Fruit fly (Drosophila melanogaster) whole organism, prepupa: ENCODE measurements around the gene BTBD9.

Experiments used
- Blimp-1 ChIP-seq: fragments of 200-800 bp; sonication (Bioruptor generic); optimal IDR thresholded peaks from 3 replicates; lab custom pipeline; 2017; ENCODE audit warnings: missing biosample characterization, missing genetic modification characterization, mild to moderate bottlenecking, moderate library complexity, missing genetic modification reagents
- CG10631 ChIP-seq: fragments of 200-800 bp; sonication (Bioruptor generic); optimal IDR thresholded peaks from 2 replicates; lab custom pipeline; 2016; ENCODE audit warnings: missing biosample characterization, missing genetic modification characterization
- CG11294 ChIP-seq: fragments of 200-800 bp; sonication (Bioruptor generic); IDR thresholded peaks from 2 replicates; pipeline ENCODE4 v1.3.6; 2022; ENCODE audit warnings: missing biosample characterization, missing genetic modification characterization
- CG11762 ChIP-seq: fragments of 200-800 bp; sonication (Bioruptor generic); optimal IDR thresholded peaks from 3 replicates; lab custom pipeline; 2016; ENCODE audit warnings: missing biosample characterization, missing genetic modification characterization; ENCODE audit not compliant: insufficient read depth
- CG11902 ChIP-seq: fragments of 200-800 bp; sonication (Bioruptor generic); optimal IDR thresholded peaks from 3 replicates; lab custom pipeline; 2016; ENCODE audit warnings: missing biosample characterization, missing genetic modification characterization
- CG1621 ChIP-seq: fragments of 200-800 bp; sonication (Bioruptor generic); optimal IDR thresholded peaks from 3 replicates; lab custom pipeline; 2018; ENCODE audit warnings: missing biosample characterization, mild to moderate bottlenecking, missing genetic modification characterization
- CG16779 ChIP-seq: fragments of 200-800 bp; sonication (Bioruptor generic); optimal IDR thresholded peaks from 3 replicates; lab custom pipeline; 2017; ENCODE audit warnings: missing biosample characterization, mild to moderate bottlenecking, missing genetic modification characterization
- CG31627 ChIP-seq: fragments of 200-800 bp; sonication (Bioruptor generic); optimal IDR thresholded peaks from 3 replicates; lab custom pipeline; 2016; ENCODE audit warnings: missing biosample characterization, missing genetic modification characterization
- CG3919 ChIP-seq: fragments of 200-800 bp; sonication (Bioruptor generic); optimal IDR thresholded peaks from 3 replicates; lab custom pipeline; 2016; ENCODE audit warnings: missing biosample characterization, missing genetic modification characterization
- CG6163 ChIP-seq: fragments of 200-800 bp; sonication (Bioruptor generic); IDR thresholded peaks from 3 replicates; pipeline ENCODE4 v1.3.6; 2022; ENCODE audit warnings: missing biosample characterization, missing genetic modification characterization
- CG6854 ChIP-seq: fragments of 200-800 bp; sonication (Bioruptor generic); optimal IDR thresholded peaks from 2 replicates; lab custom pipeline; 2017; ENCODE audit warnings: missing biosample characterization, mild to moderate bottlenecking, missing genetic modification characterization
- CG7368 ChIP-seq: fragments of 200-800 bp; sonication (Bioruptor generic); optimal IDR thresholded peaks from 3 replicates; lab custom pipeline; 2016; ENCODE audit warnings: missing biosample characterization, missing genetic modification characterization
- CG8119 ChIP-seq: fragments of 200-800 bp; sonication (Bioruptor generic); IDR thresholded peaks from 3 replicates; pipeline ENCODE4 v1.3.6; 2022; ENCODE audit warnings: missing biosample characterization, missing genetic modification characterization
- CG8319 ChIP-seq: fragments of 200-800 bp; sonication (Bioruptor generic); optimal IDR thresholded peaks from 3 replicates; lab custom pipeline; 2016; ENCODE audit warnings: missing biosample characterization, missing genetic modification characterization
- CG9139 ChIP-seq: fragments of 200-800 bp; sonication (Bioruptor generic); optimal IDR thresholded peaks from 3 replicates; lab custom pipeline; 2017; ENCODE audit warnings: missing biosample characterization, mild to moderate bottlenecking, missing genetic modification characterization
- Eip78C ChIP-seq: fragments of 200-800 bp; sonication (Bioruptor generic); peaks from one replicate; lab custom pipeline; 2016; ENCODE audit warnings: missing biosample characterization, missing genetic modification characterization
- Eip93F ChIP-seq: fragments of 200-800 bp; sonication (Bioruptor generic); optimal IDR thresholded peaks from 2 replicates; lab custom pipeline; 2016; ENCODE audit warnings: missing biosample characterization, mild to moderate bottlenecking, missing genetic modification characterization
- Ets21C ChIP-seq: fragments of 200-800 bp; sonication (Bioruptor generic); optimal IDR thresholded peaks from 3 replicates; lab custom pipeline; 2016; ENCODE audit warnings: missing biosample characterization, missing genetic modification characterization
- Hr38 ChIP-seq: sonication (Bioruptor generic); optimal IDR thresholded peaks from 2 replicates; lab custom pipeline; 2016; ENCODE audit warnings: missing biosample characterization, missing genetic modification characterization
- Hr39 ChIP-seq: fragments of 200-800 bp; sonication (Bioruptor generic); optimal IDR thresholded peaks from 2 replicates; lab custom pipeline; 2016; ENCODE audit warnings: missing biosample characterization, missing genetic modification characterization
- Hr4 ChIP-seq: fragments of 200-800 bp; sonication (Bioruptor generic); optimal IDR thresholded peaks from 3 replicates; lab custom pipeline; 2016; ENCODE audit warnings: missing biosample characterization, missing genetic modification characterization
- OdsH ChIP-seq: fragments of 200-800 bp; sonication (Bioruptor generic); optimal IDR thresholded peaks from 3 replicates; lab custom pipeline; 2016; ENCODE audit warnings: missing biosample characterization, missing genetic modification characterization
- Smox ChIP-seq: fragments of 200-800 bp; sonication (Bioruptor generic); optimal IDR thresholded peaks from 3 replicates; lab custom pipeline; 2016; ENCODE audit warnings: missing biosample characterization, missing genetic modification characterization
- Sox15 ChIP-seq: fragments of 200-800 bp; sonication (Bioruptor generic); optimal IDR thresholded peaks from 3 replicates; lab custom pipeline; 2016; ENCODE audit warnings: missing biosample characterization, missing genetic modification characterization
- achi ChIP-seq: fragments of 200-800 bp; sonication (Bioruptor generic); optimal IDR thresholded peaks from 3 replicates; lab custom pipeline; 2016; ENCODE audit warnings: missing biosample characterization, missing genetic modification characterization
- acj6 ChIP-seq: fragments of 200-800 bp; sonication (Bioruptor generic); optimal IDR thresholded peaks from 3 replicates; lab custom pipeline; 2016; ENCODE audit warnings: missing biosample characterization, missing genetic modification characterization
- cyc ChIP-seq: fragments of 200-800 bp; sonication (Bioruptor generic); optimal IDR thresholded peaks from 3 replicates; lab custom pipeline; 2016; ENCODE audit warnings: missing biosample characterization, missing genetic modification characterization
- dac ChIP-seq: fragments of 200-800 bp; sonication (Bioruptor generic); optimal IDR thresholded peaks from 2 replicates; lab custom pipeline; 2017; ENCODE audit warnings: missing biosample characterization, mild to moderate bottlenecking, missing genetic modification characterization
- fd59A ChIP-seq: fragments of 200-800 bp; sonication (Bioruptor generic); optimal IDR thresholded peaks from 2 replicates; lab custom pipeline; 2017; ENCODE audit warnings: missing biosample characterization, mild to moderate bottlenecking, missing genetic modification characterization, missing genetic modification reagents
- fkh ChIP-seq: fragments of 200-800 bp; sonication (Bioruptor generic); optimal IDR thresholded peaks from 3 replicates; lab custom pipeline; 2017; ENCODE audit warnings: missing biosample characterization, mild to moderate bottlenecking, missing genetic modification characterization, moderate library complexity
- net ChIP-seq: fragments of 200-800 bp; sonication (Bioruptor generic); optimal IDR thresholded peaks from 3 replicates; lab custom pipeline; 2016; ENCODE audit warnings: missing biosample characterization, missing genetic modification characterization
- pdm3 ChIP-seq: fragments of 200-800 bp; sonication (Bioruptor generic); optimal IDR thresholded peaks from 3 replicates; lab custom pipeline; 2016; ENCODE audit warnings: missing biosample characterization, missing genetic modification characterization
- salr ChIP-seq, 2 experiments: fragments of 200-800 bp; sonication (Bioruptor generic); optimal IDR thresholded peaks; 3 replicates each; lab custom pipeline; 2016 to 2018; ENCODE audit warnings: missing biosample characterization in 2 of 2, missing genetic modification characterization in 2 of 2, mild to moderate bottlenecking in 1 of 2
- ss ChIP-seq, 2 experiments: fragments of 200-800 bp; sonication (Bioruptor generic); optimal IDR thresholded peaks; 2 replicates in 1 of 2; 3 replicates in 1 of 2; lab custom pipeline; 2017 to 2018; ENCODE audit warnings: mild to moderate bottlenecking in 2 of 2, missing biosample characterization in 2 of 2, missing genetic modification characterization in 2 of 2, moderate library complexity in 1 of 2
- svp ChIP-seq: fragments of 200-800 bp; sonication (Bioruptor generic); peaks from one replicate; lab custom pipeline; 2016; ENCODE audit warnings: missing biosample characterization, missing genetic modification characterization
- topi ChIP-seq: fragments of 200-800 bp; sonication (Bioruptor generic); optimal IDR thresholded peaks from 3 replicates; lab custom pipeline; 2016; ENCODE audit warnings: missing biosample characterization, missing genetic modification characterization
- vri ChIP-seq: fragments of 200-800 bp; sonication (Bioruptor generic); optimal IDR thresholded peaks from 3 replicates; lab custom pipeline; 2016; ENCODE audit warnings: missing biosample characterization, mild to moderate bottlenecking, missing genetic modification characterization

The BTBD9 gene

DNA sequence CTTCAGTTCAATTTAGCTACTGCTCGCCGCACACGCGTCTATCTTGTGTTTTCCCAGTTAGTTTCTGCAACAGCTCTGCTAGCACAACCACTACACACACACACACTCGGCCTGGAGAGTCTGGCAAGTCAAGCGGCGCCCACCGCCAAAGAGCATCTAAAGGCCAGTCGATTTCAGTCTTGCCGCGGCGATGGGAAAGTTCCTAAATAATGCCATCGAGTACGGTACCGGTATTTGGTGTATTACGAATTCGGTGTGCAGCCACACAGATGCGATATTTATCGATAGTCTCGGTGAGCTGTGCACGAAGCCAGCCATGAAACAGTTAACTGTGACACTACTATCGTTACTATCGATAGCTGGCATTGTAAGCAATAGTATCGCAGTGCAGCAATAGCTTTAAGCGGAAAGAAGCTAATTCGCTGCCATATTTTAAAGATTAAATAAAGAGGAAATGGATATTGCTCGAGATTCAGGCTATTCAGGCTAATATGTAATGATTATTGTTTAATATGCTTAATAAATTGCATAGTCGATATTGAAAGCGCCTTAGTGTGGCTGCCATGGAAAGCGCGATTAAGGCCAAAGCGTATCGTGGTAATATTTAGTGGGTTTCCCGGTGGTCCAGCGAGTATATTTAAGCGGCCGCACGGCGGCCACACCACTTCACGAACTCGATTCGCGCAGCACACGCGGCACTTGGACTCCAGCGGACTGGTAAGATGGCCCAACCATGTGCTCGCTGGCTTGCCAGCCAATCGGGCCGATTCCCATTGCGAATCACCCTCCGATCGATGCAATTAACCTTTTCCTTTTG lies 23.4 kb upstream of the BTBD9 start, which contains the start of gene stx (continued):
- TF ChIP-seq CG6854 (GFP tag; lab: Kevin White, UChicago), result peak; percentile 65
- TF ChIP-seq CG11762 (GFP tag; lab: Kevin White, UChicago), result no peak
- TF ChIP-seq CG31627 (GFP tag; lab: Kevin White, UChicago), result no peak
- no peak for TF ChIP-seq Sox15 (GFP tag; lab: Kevin White, UChicago)
- peak; percentile 37 for TF ChIP-seq CG9139 (GFP tag; lab: Kevin White, UChicago)
- TF ChIP-seq CG8119, result 0 out of 3 replicates have a peak, but pooled peaks have one; percentile 13
- TF ChIP-seq svp (GFP tag; lab: Kevin White, UChicago), result peak; percentile 95
- peak; percentile 55 for TF ChIP-seq CG6163 (GFP tag; lab: Robert Waterston, UW)

DNA sequence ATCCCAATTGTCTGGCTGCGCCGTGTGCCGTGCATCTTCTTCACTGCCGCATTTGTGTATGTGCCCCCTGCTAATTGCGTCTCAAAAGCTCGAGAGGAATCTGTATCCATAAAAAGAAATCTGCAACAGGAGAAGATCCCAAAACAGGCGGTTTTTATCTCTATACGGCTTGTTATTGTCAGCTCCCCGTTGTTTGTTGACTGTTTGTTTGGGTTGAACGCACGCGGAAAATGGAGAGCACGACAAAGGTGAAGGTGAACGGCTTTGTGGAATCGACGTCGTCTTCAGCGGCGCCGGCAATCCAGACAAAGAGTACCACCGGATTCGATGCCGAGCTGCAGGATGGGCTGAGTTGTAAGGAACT lies 22.8 kb upstream of the BTBD9 start:
- TF ChIP-seq svp (GFP tag; lab: Kevin White, UChicago), result peak; percentile 75
- no peak for TF ChIP-seq achi (GFP tag; lab: Kevin White, UChicago)
- no peak for TF ChIP-seq Hr39 (GFP tag; lab: Kevin White, UChicago)
- TF ChIP-seq acj6 (GFP tag; lab: Kevin White, UChicago), result no peak
- TF ChIP-seq dac (GFP tag; lab: Kevin White, UChicago), result no peak
- no peak for TF ChIP-seq Ets21C (GFP tag; lab: Kevin White, UChicago)

DNA sequence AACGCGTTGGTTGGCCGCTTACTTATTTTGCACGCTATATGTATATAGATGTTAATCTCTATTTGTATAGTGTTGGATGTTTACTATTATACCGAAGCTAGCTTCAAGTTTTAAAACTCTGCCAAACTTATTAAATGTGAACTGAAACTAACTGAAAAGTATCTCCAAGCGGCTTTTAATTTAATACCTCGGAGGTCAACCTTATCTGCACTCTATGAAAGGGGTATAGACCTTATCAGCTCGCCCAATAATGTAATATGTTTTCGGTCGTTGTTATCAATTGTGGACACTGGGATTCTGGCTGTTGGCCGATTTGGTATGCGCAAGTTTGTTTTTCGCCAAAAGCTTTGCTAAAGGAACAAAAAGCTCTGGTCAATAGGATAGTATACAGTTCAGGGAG lies 19.7 kb upstream of the BTBD9 start:
- TF ChIP-seq CG6854 (GFP tag; lab: Kevin White, UChicago) (no peak), salr (GFP tag; optimal IDR thresholded peaks at IDR 0.05; lab: Kevin White, UChicago) (no peak), CG6163 (GFP tag; lab: Robert Waterston, UW) (no peak), pdm3 (GFP tag; lab: Kevin White, UChicago) (no peak), CG8319 (GFP tag; lab: Kevin White, UChicago) (no peak), topi (GFP tag; lab: Kevin White, UChicago) (no peak), Hr38 (no peak), CG10631 (GFP tag; lab: Kevin White, UChicago) (no peak), CG1621 (tag; lab: Kevin White, UChicago) (no peak), svp (GFP tag; lab: Kevin White, UChicago) (peak; percentile 76), fkh (GFP tag; lab: Kevin White, UChicago) (peak; percentile 1), Smox (GFP tag; lab: Kevin White, UChicago) (no peak)

DNA sequence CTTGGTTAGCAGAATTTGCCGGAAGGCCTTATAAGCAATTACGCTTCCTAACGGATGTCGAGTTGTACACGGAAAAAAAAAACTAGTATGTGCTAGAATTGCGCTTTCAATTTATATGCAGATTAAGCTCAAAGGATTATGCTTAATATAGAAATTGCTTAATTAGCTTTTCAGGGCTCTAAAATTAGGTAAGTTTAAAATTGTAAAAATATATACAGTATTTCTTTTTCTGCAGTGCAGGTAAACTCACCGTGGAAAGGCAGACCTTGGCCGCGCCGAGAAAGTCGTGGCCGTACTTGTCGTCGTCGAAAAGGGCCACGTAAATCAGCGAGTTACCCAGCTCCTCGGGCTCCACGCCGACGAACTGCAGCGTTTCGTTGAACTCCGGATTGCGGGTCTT lies 17.7 kb upstream of the BTBD9 start:
- TF ChIP-seq CG8119 (no peak), CG3919 (GFP tag; lab: Kevin White, UChicago) (no peak), vri (GFP tag; lab: Kevin White, UChicago) (no peak), Eip78C (GFP tag; lab: Kevin White, UChicago) (peak; percentile 54), CG11294 (GFP tag; lab: Robert Waterston, UW) (no peak), svp (GFP tag; lab: Kevin White, UChicago) (no peak), fd59A (no peak), ss (GFP tag; optimal IDR thresholded peaks at IDR 0.05; lab: Kevin White, UChicago) (no peak)
- TF ChIP-seq, all 60 proteins: peak for 1

DNA sequence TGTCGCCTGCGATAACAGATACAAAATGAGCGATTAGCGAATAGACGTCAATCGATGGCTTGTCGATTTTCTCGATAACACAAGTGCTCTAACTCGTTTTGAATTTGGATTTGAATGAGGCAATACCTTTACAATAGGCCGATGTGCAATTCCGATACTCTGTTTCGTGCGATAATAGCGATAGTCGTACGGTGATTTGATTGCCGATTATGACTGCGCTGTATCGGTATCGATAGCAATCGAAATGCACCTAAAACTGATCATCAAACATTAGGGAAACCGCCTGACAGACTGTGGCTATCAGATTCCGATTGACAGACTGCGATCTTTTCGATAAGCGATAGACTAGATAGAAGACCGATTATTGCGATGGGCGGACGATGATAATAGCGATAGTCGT lies 16.6 kb upstream of the BTBD9 start:
- no peak for TF ChIP-seq CG6854 (GFP tag; lab: Kevin White, UChicago)
- no peak for TF ChIP-seq Blimp-1 (GFP tag; lab: Kevin White, UChicago)
- TF ChIP-seq dac (GFP tag; lab: Kevin White, UChicago), result no peak
- no peak for TF ChIP-seq CG16779 (tag; lab: Kevin White, UChicago)
- no peak for TF ChIP-seq CG7368
- TF ChIP-seq cyc, result no peak
- no peak for TF ChIP-seq OdsH (GFP tag; lab: Kevin White, UChicago)
- TF ChIP-seq CG11902, result no peak
- no peak for TF ChIP-seq achi (GFP tag; lab: Kevin White, UChicago)
- TF ChIP-seq Eip93F (GFP tag; lab: Kevin White, UChicago), result no peak
- no peak for TF ChIP-seq Hr4
- no peak for TF ChIP-seq CG8319 (GFP tag; lab: Kevin White, UChicago)
- no peak for TF ChIP-seq vri (GFP tag; lab: Kevin White, UChicago)
- TF ChIP-seq net (GFP tag; lab: Kevin White, UChicago), result no peak
